Worm (Caenorhabditis elegans) whole organism, L3 larva: ENCODE results near the gene F32E10.8.

Source experiments
- R02D3.7 ChIP-seq: fragments of 150-350 bp; optimal IDR thresholded peaks from 2 replicates; lab custom pipeline; 2014; ENCODE audit warnings: missing biosample characterization, missing genetic modification characterization
- ama-1 ChIP-seq: fragments of 150-350 bp; optimal IDR thresholded peaks from 2 replicates; lab custom pipeline; 2018
- ceh-16 ChIP-seq: sonication (generic microtip); optimal IDR thresholded peaks from 2 replicates; lab custom pipeline; 2017; ENCODE audit warnings: missing biosample characterization, missing genetic modification characterization
- ceh-28 ChIP-seq: fragments of 150-350 bp; optimal IDR thresholded peaks from 2 replicates; lab custom pipeline; 2014; ENCODE audit warnings: missing biosample characterization, missing genetic modification reagents, missing genetic modification characterization
- ceh-82 ChIP-seq: fragments of 150-350 bp; optimal IDR thresholded peaks from 2 replicates; lab custom pipeline; 2014; ENCODE audit warnings: missing biosample characterization, missing genetic modification characterization
- ceh-9 ChIP-seq: sonication (generic microtip); optimal IDR thresholded peaks from 2 replicates; lab custom pipeline; 2018; ENCODE audit warnings: missing biosample characterization, missing genetic modification characterization
- daf-12 ChIP-seq: fragments of 150-350 bp; optimal IDR thresholded peaks from 2 replicates; lab custom pipeline; 2014; ENCODE audit warnings: missing biosample characterization, missing genetic modification reagents, missing genetic modification characterization
- egl-5 ChIP-seq: fragments of 150-350 bp; optimal IDR thresholded peaks from 2 replicates; lab custom pipeline; 2017; ENCODE audit warnings: missing biosample characterization, missing genetic modification reagents, missing genetic modification characterization, inconsistent platforms
- elt-1 ChIP-seq: fragments of 150-350 bp; optimal IDR thresholded peaks from 2 replicates; lab custom pipeline; 2014; ENCODE audit warnings: missing biosample characterization, missing genetic modification characterization
- elt-2 ChIP-seq: sonication (generic microtip); optimal IDR thresholded peaks from 2 replicates; lab custom pipeline; 2016; ENCODE audit warnings: missing genetic modification reagents, mild to moderate bottlenecking, missing genetic modification characterization, missing compliant biosample characterization
- eor-1 ChIP-seq, 2 experiments: fragments of 150-350 bp; optimal IDR thresholded peaks; 2 replicates each; lab custom pipeline; 2014 to 2018; ENCODE audit warnings: missing biosample characterization in 2 of 2, missing genetic modification characterization in 2 of 2
- fos-1 ChIP-seq: fragments of 150-350 bp; optimal IDR thresholded peaks from 2 replicates; lab custom pipeline; 2014; ENCODE audit warnings: missing biosample characterization, missing genetic modification characterization
- hmg-11 ChIP-seq: sonication (generic microtip); optimal IDR thresholded peaks from 2 replicates; lab custom pipeline; 2016; ENCODE audit warnings: missing genetic modification characterization, missing compliant biosample characterization
- jun-1 ChIP-seq: fragments of 150-350 bp; optimal IDR thresholded peaks from 2 replicates; lab custom pipeline; 2014; ENCODE audit warnings: missing biosample characterization, missing genetic modification reagents, missing genetic modification characterization
- lin-15B ChIP-seq: fragments of 150-350 bp; optimal IDR thresholded peaks from 2 replicates; lab custom pipeline; 2014; ENCODE audit warnings: missing biosample characterization, missing genetic modification characterization
- mml-1 ChIP-seq: fragments of 150-350 bp; sonication (generic microtip); optimal IDR thresholded peaks from 3 replicates; lab custom pipeline; 2014; ENCODE audit warnings: missing biosample characterization, missing genetic modification characterization
- nfya-1 ChIP-seq: sonication (generic microtip); optimal IDR thresholded peaks from 2 replicates; lab custom pipeline; 2017; ENCODE audit warnings: missing genetic modification characterization, mild to moderate bottlenecking, missing compliant biosample characterization, antibody characterized with exemption, moderate library complexity; ENCODE audit not compliant: insufficient read depth
- nhr-11 ChIP-seq: fragments of 150-350 bp; optimal IDR thresholded peaks from 2 replicates; lab custom pipeline; 2014; ENCODE audit warnings: missing biosample characterization, missing genetic modification characterization
- nhr-237 ChIP-seq: fragments of 150-350 bp; optimal IDR thresholded peaks from 2 replicates; lab custom pipeline; 2014; ENCODE audit warnings: missing biosample characterization, missing genetic modification characterization
- nhr-25 ChIP-seq: sonication (generic microtip); optimal IDR thresholded peaks from 2 replicates; lab custom pipeline; 2017; ENCODE audit warnings: missing biosample characterization, missing genetic modification characterization
- nhr-28 ChIP-seq: fragments of 150-350 bp; optimal IDR thresholded peaks from 2 replicates; lab custom pipeline; 2014; ENCODE audit warnings: missing biosample characterization, missing genetic modification characterization
- nhr-67 ChIP-seq: fragments of 150-350 bp; optimal IDR thresholded peaks from 2 replicates; lab custom pipeline; 2014; ENCODE audit warnings: missing biosample characterization, missing genetic modification characterization
- pha-4 ChIP-seq: fragments of 150-350 bp; optimal IDR thresholded peaks from 2 replicates; lab custom pipeline; 2014; ENCODE audit warnings: missing biosample characterization, missing genetic modification reagents, missing genetic modification characterization
- pqm-1 ChIP-seq: fragments of 150-350 bp; optimal IDR thresholded peaks from 2 replicates; lab custom pipeline; 2017; ENCODE audit warnings: missing biosample characterization, missing genetic modification characterization, inconsistent platforms
- skn-1 ChIP-seq: fragments of 150-350 bp; optimal IDR thresholded peaks from 2 replicates; lab custom pipeline; 2014; ENCODE audit warnings: missing biosample characterization, missing genetic modification characterization
- unc-39 ChIP-seq: sonication (generic microtip); optimal IDR thresholded peaks from 4 replicates; lab custom pipeline; 2017; ENCODE audit warnings: missing biosample characterization, missing genetic modification characterization
- unc-62 ChIP-seq: fragments of 150-350 bp; sonication (generic microtip); optimal IDR thresholded peaks from 4 replicates; lab custom pipeline; 2014; ENCODE audit warnings: missing biosample characterization, missing genetic modification reagents, missing genetic modification characterization

Gene F32E10.8

DNA sequence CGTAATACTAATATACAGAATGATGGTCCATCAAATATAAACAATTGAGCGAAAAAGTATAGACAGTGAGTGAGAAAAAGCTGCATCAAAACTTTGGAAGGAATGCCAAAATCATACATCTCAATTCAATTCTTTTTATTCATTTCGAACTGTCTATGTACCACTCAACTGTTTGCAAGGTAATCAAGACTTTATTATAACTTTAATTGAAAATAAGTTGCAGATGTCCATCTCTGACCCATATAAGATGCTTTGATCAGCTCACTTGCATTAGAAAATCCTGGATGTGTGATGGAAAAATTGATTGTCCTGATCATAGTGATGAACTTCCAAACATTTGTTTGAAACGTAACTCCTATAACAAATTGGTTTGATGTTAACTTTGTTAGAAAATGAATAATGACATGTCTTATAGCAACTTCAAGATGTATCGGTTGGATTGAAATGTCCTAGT lies at the start of gene F32E10.8:
TSS of gene F32E10.8 (plus strand) at position 51 of the 454 bp plus-strand sequence.
- no peak for TF ChIP-seq jun-1 (tag; lab: Kevin White, UChicago)

DNA sequence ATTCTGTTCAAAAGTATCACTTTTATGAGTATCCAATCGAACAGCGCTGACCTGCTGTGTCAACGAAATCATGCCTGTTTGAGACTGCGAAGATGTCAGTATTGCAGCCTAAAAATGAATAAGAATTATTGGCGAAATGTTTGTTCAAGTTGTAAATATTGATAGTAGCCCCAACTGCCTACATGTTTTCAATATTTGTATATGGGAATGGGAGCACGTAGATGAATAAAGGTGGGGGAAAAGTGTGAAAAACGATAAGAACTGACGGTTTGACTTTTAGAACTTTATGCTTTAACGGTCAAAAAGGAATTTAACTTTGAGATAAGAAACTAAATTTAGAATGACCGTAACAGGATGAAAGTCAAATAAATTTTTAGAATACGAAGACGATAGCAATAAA lies 47.1 kb upstream of the F32E10.8 start:
- TF ChIP-seq pha-4 (tag; lab: Kevin White, UChicago): peak; percentile 50
- TF ChIP-seq elt-2 (tag; lab: Kevin White, UChicago): peak; percentile 62
- peak; percentile 73 for TF ChIP-seq pqm-1
- no peak for TF ChIP-seq nhr-67 (tag; lab: Kevin White, UChicago)
- TF ChIP-seq, all 47 proteins: peak for 3

- TF ChIP-seq egl-5 (tag; lab: Kevin White, UChicago) (no peak), eor-1 (tag; optimal IDR thresholded peaks at IDR 0.05; lab: Kevin White, UChicago) (no peak), elt-2 (tag; lab: Kevin White, UChicago) (peak; percentile 65), ama-1 (no peak), daf-12 (tag; lab: Kevin White, UChicago) (no peak), lin-15B (tag; lab: Kevin White, UChicago) (no peak), skn-1 (tag; lab: Kevin White, UChicago) (no peak), pqm-1 (peak; percentile 50), ceh-82 (tag; lab: Kevin White, UChicago) (no peak), pha-4 (tag; lab: Kevin White, UChicago) (peak; percentile 48), mml-1 (tag; lab: Kevin White, UChicago) (no peak)
These were observed 46.6 kb upstream of the F32E10.8 start for ce11 chrIV:7520841-7521240.

DNA sequence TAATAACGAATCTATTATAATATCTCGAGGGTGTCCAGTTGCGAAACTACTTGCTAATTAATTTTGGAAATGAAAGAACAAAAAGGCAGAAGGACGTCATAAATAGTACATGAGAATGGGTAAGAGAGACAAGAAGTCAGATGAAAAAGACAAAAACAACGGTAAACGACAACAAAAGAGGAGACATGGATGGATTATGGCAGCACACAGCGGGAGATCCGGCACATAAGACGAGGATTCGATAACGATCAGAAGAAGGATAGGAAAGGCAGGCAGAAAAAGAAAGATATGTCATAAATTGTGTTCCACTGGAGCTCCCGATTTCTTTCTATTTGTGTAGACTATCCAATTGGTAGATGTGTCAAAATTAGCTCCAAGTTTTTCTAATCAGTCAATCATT lies 45.8 kb upstream of the F32E10.8 start:
- TF ChIP-seq ceh-28 (tag; lab: Kevin White, UChicago) (no peak), ceh-16 (tag; lab: Kevin White, UChicago) (no peak), R02D3.7 (tag; lab: Kevin White, UChicago) (no peak), nhr-11 (tag; lab: Kevin White, UChicago) (no peak), unc-62 (GFP tag; lab: Kevin White, UChicago) (no peak), jun-1 (tag; lab: Kevin White, UChicago) (no peak), unc-39 (tag; lab: Kevin White, UChicago) (no peak), nhr-237 (tag; lab: Kevin White, UChicago) (no peak), nhr-28 (tag; lab: Kevin White, UChicago) (no peak), skn-1 (tag; lab: Kevin White, UChicago) (no peak), ceh-82 (tag; lab: Kevin White, UChicago) (no peak), fos-1 (tag; lab: Kevin White, UChicago) (no peak)

ce11 chrIV:7523744-7524143 lies 43.7 kb upstream of the F32E10.8 start:
- TF ChIP-seq pha-4 (tag; lab: Kevin White, UChicago) (peak; percentile 27), hmg-11 (tag; lab: Kevin White, UChicago) (no peak)
- TF ChIP-seq, all 47 proteins: peak for 1

DNA sequence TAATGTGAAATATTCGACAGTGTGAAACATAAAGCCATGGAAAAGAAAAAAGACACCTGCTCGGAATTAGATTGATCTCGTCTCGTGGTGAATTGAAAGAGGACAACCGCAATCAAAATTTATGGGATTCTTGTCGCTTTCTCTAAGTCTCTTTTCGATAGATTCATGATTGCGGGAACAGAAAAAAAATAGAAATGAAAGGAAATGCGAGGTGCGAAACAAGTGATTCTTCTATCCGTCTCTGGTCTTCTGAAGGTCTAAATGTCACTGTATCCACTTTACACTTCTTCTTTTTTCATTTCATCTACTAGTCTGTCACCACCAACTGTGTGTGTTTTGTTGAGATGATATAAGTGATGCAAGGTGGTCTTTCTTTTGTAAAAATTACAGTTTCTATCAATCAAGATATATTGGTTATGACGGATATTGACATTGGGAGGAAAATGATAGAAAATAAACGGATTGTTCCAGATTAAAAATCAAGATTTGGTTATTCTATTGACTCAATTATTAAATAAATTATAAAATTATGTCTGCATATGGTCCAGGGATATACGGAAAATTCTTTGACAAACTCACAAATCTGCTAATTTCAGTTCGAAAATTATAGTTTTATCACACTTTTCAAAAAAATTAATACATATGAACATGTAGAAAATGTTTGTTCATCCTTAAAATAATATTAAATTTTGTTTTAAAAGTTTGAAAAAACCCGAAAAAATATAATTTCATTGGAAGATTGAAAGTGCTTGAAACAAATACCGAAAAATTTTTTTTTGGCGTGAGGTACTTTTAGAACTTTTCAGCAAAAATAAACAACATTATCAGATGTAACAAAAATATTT lies 37.0 kb upstream of the F32E10.8 start:
- TF ChIP-seq egl-5 (tag; lab: Kevin White, UChicago) (peak; percentile 26), elt-1 (tag; lab: Kevin White, UChicago) (no peak), nhr-25 (tag; lab: Kevin White, UChicago) (peak; percentile 48)

DNA sequence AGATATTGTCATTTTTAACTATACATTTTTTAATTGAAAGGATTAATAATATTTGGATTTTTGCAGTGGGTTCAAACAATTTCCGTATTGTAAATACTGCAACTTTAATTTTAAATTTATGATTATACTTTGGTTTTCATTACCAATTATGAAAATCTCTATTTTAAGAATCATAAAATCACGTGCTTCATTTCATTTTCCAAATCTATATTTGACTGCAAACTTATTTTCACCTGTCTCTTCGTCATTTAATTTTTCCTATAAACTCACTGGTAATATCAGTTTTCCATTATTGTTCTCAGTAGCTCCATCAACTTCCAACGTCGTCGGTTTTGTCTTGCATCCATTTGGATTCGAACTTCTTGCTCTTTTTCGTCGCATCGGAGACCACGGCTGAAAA lies 35.0 kb upstream of the F32E10.8 start, which contains the start of gene R05G6.1:
TSS of gene R05G6.1 (plus strand) at position 301 of the 400 bp plus-strand sequence.
- TF ChIP-seq daf-12 (tag; lab: Kevin White, UChicago): no peak
- no peak for TF ChIP-seq ceh-9
- TF ChIP-seq pha-4 (tag; lab: Kevin White, UChicago): no peak
- TF ChIP-seq nfya-1 (tag; lab: Kevin White, UChicago): no peak
- TF ChIP-seq fos-1 (tag; lab: Kevin White, UChicago): no peak
